Worm (Caenorhabditis elegans) whole organism, L3 larva: ENCODE measurements around the gene K11D12.13.

Source experiments
- R02D3.7 ChIP-seq: fragments of 150-350 bp; optimal IDR thresholded peaks from 2 replicates; lab custom pipeline; 2014; ENCODE audit warnings: missing biosample characterization, missing genetic modification characterization
- ZK546.5 ChIP-seq: sonication (generic microtip); optimal IDR thresholded peaks from 2 replicates; lab custom pipeline; 2017; ENCODE audit warnings: missing biosample characterization, missing genetic modification characterization
- ama-1 ChIP-seq: fragments of 150-350 bp; optimal IDR thresholded peaks from 2 replicates; lab custom pipeline; 2018
- ceh-16 ChIP-seq: sonication (generic microtip); optimal IDR thresholded peaks from 2 replicates; lab custom pipeline; 2017; ENCODE audit warnings: missing biosample characterization, missing genetic modification characterization
- ceh-28 ChIP-seq: fragments of 150-350 bp; optimal IDR thresholded peaks from 2 replicates; lab custom pipeline; 2014; ENCODE audit warnings: missing biosample characterization, missing genetic modification reagents, missing genetic modification characterization
- ceh-82 ChIP-seq: fragments of 150-350 bp; optimal IDR thresholded peaks from 2 replicates; lab custom pipeline; 2014; ENCODE audit warnings: missing biosample characterization, missing genetic modification characterization
- egl-27 ChIP-seq: sonication (generic microtip); optimal IDR thresholded peaks from 4 replicates; lab custom pipeline; 2017; ENCODE audit warnings: missing biosample characterization, missing genetic modification reagents, missing genetic modification characterization
- egl-5 ChIP-seq: fragments of 150-350 bp; optimal IDR thresholded peaks from 2 replicates; lab custom pipeline; 2017; ENCODE audit warnings: missing biosample characterization, missing genetic modification reagents, missing genetic modification characterization, inconsistent platforms
- elt-1 ChIP-seq: fragments of 150-350 bp; optimal IDR thresholded peaks from 2 replicates; lab custom pipeline; 2014; ENCODE audit warnings: missing biosample characterization, missing genetic modification characterization
- elt-2 ChIP-seq: sonication (generic microtip); optimal IDR thresholded peaks from 2 replicates; lab custom pipeline; 2016; ENCODE audit warnings: missing genetic modification reagents, mild to moderate bottlenecking, missing genetic modification characterization, missing compliant biosample characterization
- elt-3 ChIP-seq, 3 experiments: fragments of 150-350 bp in 1 of 3; sonication (generic microtip) in 2 of 3; optimal IDR thresholded peaks; 2 replicates in 2 of 3; 4 replicates in 1 of 3; lab custom pipeline; 2014 to 2017; ENCODE audit warnings: missing biosample characterization in 3 of 3, missing genetic modification characterization in 3 of 3
- eor-1 ChIP-seq, 2 experiments: fragments of 150-350 bp; optimal IDR thresholded peaks; 2 replicates each; lab custom pipeline; 2014 to 2018; ENCODE audit warnings: missing biosample characterization in 2 of 2, missing genetic modification characterization in 2 of 2
- fos-1 ChIP-seq: fragments of 150-350 bp; optimal IDR thresholded peaks from 2 replicates; lab custom pipeline; 2014; ENCODE audit warnings: missing biosample characterization, missing genetic modification characterization
- hmg-11 ChIP-seq: sonication (generic microtip); optimal IDR thresholded peaks from 2 replicates; lab custom pipeline; 2016; ENCODE audit warnings: missing genetic modification characterization, missing compliant biosample characterization
- lin-15B ChIP-seq: fragments of 150-350 bp; optimal IDR thresholded peaks from 2 replicates; lab custom pipeline; 2014; ENCODE audit warnings: missing biosample characterization, missing genetic modification characterization
- mdl-1 ChIP-seq: fragments of 150-350 bp; optimal IDR thresholded peaks from 2 replicates; lab custom pipeline; 2014; ENCODE audit warnings: missing biosample characterization, missing genetic modification characterization
- nfya-1 ChIP-seq: sonication (generic microtip); optimal IDR thresholded peaks from 2 replicates; lab custom pipeline; 2017; ENCODE audit warnings: missing genetic modification characterization, mild to moderate bottlenecking, missing compliant biosample characterization, antibody characterized with exemption, moderate library complexity; ENCODE audit not compliant: insufficient read depth
- nhr-11 ChIP-seq: fragments of 150-350 bp; optimal IDR thresholded peaks from 2 replicates; lab custom pipeline; 2014; ENCODE audit warnings: missing biosample characterization, missing genetic modification characterization
- nhr-12 ChIP-seq: fragments of 150-350 bp; optimal IDR thresholded peaks from 2 replicates; lab custom pipeline; 2014; ENCODE audit warnings: missing biosample characterization, missing genetic modification characterization
- nhr-23 ChIP-seq: fragments of 150-350 bp; optimal IDR thresholded peaks from 2 replicates; lab custom pipeline; 2014; ENCODE audit warnings: missing biosample characterization, missing genetic modification reagents, missing genetic modification characterization
- nhr-237 ChIP-seq: fragments of 150-350 bp; optimal IDR thresholded peaks from 2 replicates; lab custom pipeline; 2014; ENCODE audit warnings: missing biosample characterization, missing genetic modification characterization
- nhr-25 ChIP-seq: sonication (generic microtip); optimal IDR thresholded peaks from 2 replicates; lab custom pipeline; 2017; ENCODE audit warnings: missing biosample characterization, missing genetic modification characterization
- nhr-28 ChIP-seq: fragments of 150-350 bp; optimal IDR thresholded peaks from 2 replicates; lab custom pipeline; 2014; ENCODE audit warnings: missing biosample characterization, missing genetic modification characterization
- nhr-43 ChIP-seq: sonication (generic microtip); optimal IDR thresholded peaks from 2 replicates; lab custom pipeline; 2016; ENCODE audit warnings: mild to moderate bottlenecking, missing genetic modification characterization, missing compliant biosample characterization; ENCODE audit not compliant: poor library complexity, severe bottlenecking
- nhr-67 ChIP-seq: fragments of 150-350 bp; optimal IDR thresholded peaks from 2 replicates; lab custom pipeline; 2014; ENCODE audit warnings: missing biosample characterization, missing genetic modification characterization
- nhr-76 ChIP-seq: fragments of 150-350 bp; sonication (generic microtip); optimal IDR thresholded peaks from 5 replicates; lab custom pipeline; 2014; ENCODE audit warnings: missing biosample characterization, missing genetic modification characterization
- nhr-77 ChIP-seq: fragments of 150-350 bp; optimal IDR thresholded peaks from 2 replicates; lab custom pipeline; 2014; ENCODE audit warnings: missing biosample characterization, missing genetic modification characterization
- pha-4 ChIP-seq: fragments of 150-350 bp; optimal IDR thresholded peaks from 2 replicates; lab custom pipeline; 2014; ENCODE audit warnings: missing biosample characterization, missing genetic modification reagents, missing genetic modification characterization
- pqm-1 ChIP-seq: fragments of 150-350 bp; optimal IDR thresholded peaks from 2 replicates; lab custom pipeline; 2017; ENCODE audit warnings: missing biosample characterization, missing genetic modification characterization, inconsistent platforms
- sea-2 ChIP-seq: fragments of 150-350 bp; sonication (generic microtip); optimal IDR thresholded peaks from 4 replicates; lab custom pipeline; 2014; ENCODE audit warnings: missing biosample characterization, missing genetic modification reagents, missing genetic modification characterization
- skn-1 ChIP-seq: fragments of 150-350 bp; optimal IDR thresholded peaks from 2 replicates; lab custom pipeline; 2014; ENCODE audit warnings: missing biosample characterization, missing genetic modification characterization
- snpc-4 ChIP-seq: fragments of 150-350 bp; optimal IDR thresholded peaks from 2 replicates; lab custom pipeline; 2014; ENCODE audit warnings: missing biosample characterization, missing genetic modification characterization
- tbx-2 ChIP-seq: sonication (generic microtip); optimal IDR thresholded peaks from 2 replicates; lab custom pipeline; 2016; ENCODE audit warnings: mild to moderate bottlenecking, missing genetic modification characterization, missing compliant biosample characterization
- unc-62 ChIP-seq: fragments of 150-350 bp; sonication (generic microtip); optimal IDR thresholded peaks from 4 replicates; lab custom pipeline; 2014; ENCODE audit warnings: missing biosample characterization, missing genetic modification reagents, missing genetic modification characterization
- zag-1 ChIP-seq: fragments of 150-350 bp; optimal IDR thresholded peaks from 2 replicates; lab custom pipeline; 2014; ENCODE audit warnings: missing biosample characterization, missing genetic modification characterization
- ztf-4 ChIP-seq: fragments of 150-350 bp; optimal IDR thresholded peaks from 2 replicates; lab custom pipeline; 2014; ENCODE audit warnings: missing biosample characterization, missing genetic modification characterization

The K11D12.13 gene

DNA sequence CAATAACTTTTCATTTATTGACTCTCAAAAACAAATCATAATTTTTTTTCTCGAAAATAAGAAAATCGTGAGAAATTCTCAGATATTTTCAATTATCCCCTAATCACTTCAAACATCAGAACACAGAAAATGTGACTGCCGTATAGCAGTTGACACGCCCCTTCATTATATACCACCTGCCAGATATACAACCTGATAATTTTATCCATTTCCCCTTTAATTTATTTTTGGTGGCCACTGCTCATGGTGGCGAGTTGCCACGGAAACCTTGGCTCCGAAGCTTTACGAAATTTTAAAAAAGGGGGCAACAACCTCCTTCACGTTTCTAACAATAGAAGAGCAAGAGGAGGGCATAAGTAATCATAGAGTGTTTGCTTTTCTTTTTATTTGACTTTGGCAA lies 16.5 kb upstream of the K11D12.13 start:
- no peak for TF ChIP-seq nhr-77 (tag; lab: Kevin White, UChicago)
- no peak for TF ChIP-seq nhr-23 (tag; lab: Kevin White, UChicago)
- TF ChIP-seq nfya-1 (tag; lab: Kevin White, UChicago) = no peak

DNA sequence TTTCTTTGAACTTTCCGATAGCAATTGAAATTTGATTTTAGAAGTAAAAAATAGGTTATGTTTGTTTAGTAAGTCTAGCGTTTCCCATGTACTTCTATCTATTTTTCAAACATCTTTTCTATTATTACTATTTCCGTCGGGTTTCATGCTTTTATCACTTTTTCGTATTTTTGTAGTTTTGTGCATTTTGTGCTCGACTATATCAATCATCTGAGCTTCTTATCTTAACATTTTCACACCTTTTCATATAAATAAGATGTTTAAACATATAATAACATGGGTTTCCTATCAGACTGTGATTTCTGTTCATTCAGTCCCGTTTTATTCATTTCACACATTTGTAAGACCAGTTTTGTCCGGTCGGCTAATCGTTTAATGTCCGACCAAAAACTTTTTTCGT lies 15.1 kb upstream of the K11D12.13 start:
- TF ChIP-seq pqm-1 (tag; lab: Kevin White, UChicago) (peak; percentile 85), nhr-43 (tag; lab: Kevin White, UChicago) (no peak), unc-62 (GFP tag; lab: Kevin White, UChicago) (no peak), nfya-1 (tag; lab: Kevin White, UChicago) (no peak), sea-2 (GFP tag; lab: Kevin White, UChicago) (no peak), eor-1 (tag; optimal IDR thresholded peaks at IDR 0.05; lab: Kevin White, UChicago) (no peak), elt-2 (peak; percentile 86), nhr-23 (tag; lab: Kevin White, UChicago) (no peak), ama-1 (lab: Kevin White, UChicago) (no peak), hmg-11 (tag; lab: Kevin White, UChicago) (no peak), lin-15B (no peak)

DNA sequence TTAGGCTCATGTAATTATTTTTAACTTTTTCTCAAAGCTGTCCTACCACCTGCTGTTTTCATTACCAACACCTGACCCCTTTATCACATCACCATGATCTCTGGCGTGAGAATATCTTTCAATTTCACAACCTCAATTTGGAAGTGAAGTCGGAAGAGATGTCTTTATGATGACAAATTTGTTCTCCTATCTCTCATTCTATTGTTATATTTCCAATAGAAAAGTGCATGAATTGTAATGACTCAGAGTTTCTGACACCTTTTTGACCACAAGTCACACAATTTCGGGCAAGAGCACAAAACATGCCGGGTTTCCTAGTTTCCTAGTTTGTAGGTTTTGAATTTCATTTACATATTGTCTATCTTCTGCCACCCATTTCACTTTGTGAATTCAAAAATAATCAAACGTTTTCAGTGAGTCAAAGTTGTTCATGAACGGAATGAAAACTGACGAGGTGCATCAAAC lies 14.4 kb upstream of the K11D12.13 start, which contains the start of gene srr-4:
srr-4 (plus strand) TSS at position 415 of the 465 bp plus-strand sequence.
- TF ChIP-seq eor-1 (tag; optimal IDR thresholded peaks at IDR 0.05; lab: Kevin White, UChicago) (no peak), pqm-1 (tag; lab: Kevin White, UChicago) (peak; percentile 28), elt-2 (no peak), elt-1 (tag; lab: Kevin White, UChicago) (no peak), nhr-237 (tag; lab: Kevin White, UChicago) (no peak), R02D3.7 (tag; lab: Kevin White, UChicago) (no peak), nhr-23 (tag; lab: Kevin White, UChicago) (no peak)

DNA sequence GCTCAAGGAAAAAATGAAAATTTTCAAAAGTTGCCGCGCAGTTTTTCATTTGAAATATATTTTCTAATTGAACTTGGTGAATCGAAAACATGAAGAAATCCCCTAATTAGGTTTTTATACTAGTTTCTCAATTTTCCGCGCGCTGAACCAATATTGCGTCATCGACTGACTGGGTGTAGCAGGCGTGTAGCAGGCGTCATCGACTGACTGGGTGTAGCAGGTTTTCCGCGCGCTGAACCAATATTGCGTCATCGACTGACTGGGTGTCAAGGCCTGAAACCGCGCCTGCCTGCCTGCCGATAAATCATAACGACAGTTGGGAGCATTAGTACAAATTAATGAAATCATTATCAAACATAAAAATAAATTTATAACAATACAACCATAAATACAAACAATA lies 9.8 kb upstream of the K11D12.13 start:
- TF ChIP-seq elt-2 (peak; percentile 2), egl-5 (tag; lab: Kevin White, UChicago) (no peak)

DNA sequence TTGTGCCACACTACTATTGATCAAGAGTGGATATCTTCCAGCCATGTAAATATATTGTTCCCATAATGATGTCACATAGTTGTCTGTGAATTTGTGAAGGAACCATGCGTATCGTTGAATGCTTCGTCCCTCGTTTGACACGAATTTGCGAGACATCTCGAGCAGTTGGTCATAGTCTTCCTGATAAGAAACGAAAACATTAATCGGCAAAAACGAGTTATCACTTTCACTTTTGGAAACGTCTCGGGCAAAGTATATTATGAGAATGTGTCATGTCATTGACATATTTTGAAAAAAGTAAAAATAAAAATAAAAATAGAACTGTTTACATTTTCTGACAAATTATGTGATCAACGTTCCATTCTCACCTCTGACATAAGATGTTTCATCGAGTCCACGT lies 6.8 kb upstream of the K11D12.13 start:
- no peak for TF ChIP-seq zag-1 (tag; lab: Kevin White, UChicago)
- TF ChIP-seq nhr-28 = no peak
- no peak for TF ChIP-seq ZK546.5 (tag; lab: Kevin White, UChicago)
- TF ChIP-seq lin-15B = no peak
- peak; percentile 90 for TF ChIP-seq elt-2
- TF ChIP-seq tbx-2 (tag; lab: Kevin White, UChicago) = no peak
- no peak for TF ChIP-seq hmg-11 (tag; lab: Kevin White, UChicago)
- no peak for TF ChIP-seq nfya-1 (tag; lab: Kevin White, UChicago)
- peak; percentile 13 for TF ChIP-seq nhr-43 (tag; lab: Kevin White, UChicago)
- TF ChIP-seq pqm-1 (tag; lab: Kevin White, UChicago) = peak; percentile 58
- no peak for TF ChIP-seq nhr-25 (tag; lab: Kevin White, UChicago)
- TF ChIP-seq elt-1 (tag; lab: Kevin White, UChicago) = no peak

DNA sequence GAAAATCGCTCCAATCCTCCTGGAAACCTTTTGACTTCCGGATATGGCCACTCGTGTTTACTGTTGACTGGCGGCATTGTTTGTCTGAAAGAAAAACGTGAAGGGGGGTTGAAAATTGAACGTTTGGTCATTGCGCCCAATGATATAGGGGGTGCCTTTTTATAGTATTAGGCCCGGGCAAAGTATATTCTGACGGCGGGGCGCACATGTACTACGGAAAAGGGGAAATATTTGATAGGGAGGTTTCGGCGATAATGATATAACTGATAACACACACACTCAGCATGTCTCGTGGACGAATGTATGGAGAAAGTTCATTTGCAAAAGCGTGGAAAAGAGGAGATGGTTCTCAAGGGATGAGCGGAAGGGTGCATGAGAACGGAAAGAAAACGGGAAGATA lies 5.6 kb upstream of the K11D12.13 start, which contains the start of gene cpt-4:
cpt-4 (minus strand) TSS at position 84 of the 400 bp plus-strand sequence.
- TF ChIP-seq nhr-43 (tag; lab: Kevin White, UChicago) = no peak
- peak; percentile 95 for TF ChIP-seq elt-2
- peak; percentile 5 for TF ChIP-seq mdl-1 (tag; lab: Kevin White, UChicago)
- no peak for TF ChIP-seq ztf-4 (tag; lab: Kevin White, UChicago)
- peak; percentile 83 for TF ChIP-seq pqm-1 (tag; lab: Kevin White, UChicago)
- no peak for TF ChIP-seq zag-1 (tag; lab: Kevin White, UChicago)

DNA sequence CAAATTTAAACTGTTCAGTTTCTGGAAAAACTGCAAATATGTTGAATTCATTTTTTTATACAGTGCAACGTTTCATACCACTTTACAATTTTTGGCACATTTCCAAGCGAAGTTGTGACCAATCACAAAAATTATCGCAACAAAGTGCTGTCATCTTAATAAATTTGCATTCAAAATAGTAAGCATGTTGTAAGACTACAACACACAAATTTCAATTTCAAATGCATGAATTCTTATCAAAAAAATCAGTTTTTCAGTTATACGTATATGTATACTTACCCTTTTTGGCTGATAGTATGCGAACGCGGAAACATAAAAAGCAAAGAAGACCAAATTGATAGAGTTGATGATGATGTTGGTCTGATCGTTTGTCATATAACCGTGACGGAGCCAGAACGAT lies 3.0 kb upstream of the K11D12.13 start:
- TF ChIP-seq ama-1 (lab: Kevin White, UChicago) = no peak
- no peak for TF ChIP-seq egl-5 (tag; lab: Kevin White, UChicago)
- no peak for TF ChIP-seq nhr-76 (tag; lab: Kevin White, UChicago)
- TF ChIP-seq elt-2 = peak; percentile 88
- TF ChIP-seq nhr-28 = no peak
- peak; percentile 28 for TF ChIP-seq pha-4
- no peak for TF ChIP-seq egl-27 (tag; lab: Kevin White, UChicago)
- TF ChIP-seq zag-1 (tag; lab: Kevin White, UChicago) = no peak
- TF ChIP-seq nhr-11 = no peak
- TF ChIP-seq nhr-67 = no peak
- no peak for TF ChIP-seq nhr-23 (tag; lab: Kevin White, UChicago)
- no peak for TF ChIP-seq nhr-12 (tag; lab: Kevin White, UChicago)
- no peak for TF ChIP-seq hmg-11 (tag; lab: Kevin White, UChicago)
- no peak for TF ChIP-seq nhr-77 (tag; lab: Kevin White, UChicago)
- no peak for TF ChIP-seq snpc-4 (tag; lab: Kevin White, UChicago)
- TF ChIP-seq fos-1 (tag; lab: Kevin White, UChicago) = no peak
- TF ChIP-seq tbx-2 (tag; lab: Kevin White, UChicago) = no peak
- TF ChIP-seq skn-1 (tag; lab: Kevin White, UChicago) = peak; percentile 38
- no peak for TF ChIP-seq elt-3 (tag; optimal IDR thresholded peaks at IDR 0.05; lab: Kevin White, UChicago)
- TF ChIP-seq nhr-237 (tag; lab: Kevin White, UChicago) = no peak
- no peak for TF ChIP-seq ceh-16 (tag; lab: Kevin White, UChicago)
- TF ChIP-seq mdl-1 (tag; lab: Kevin White, UChicago) = no peak
- TF ChIP-seq nfya-1 (tag; lab: Kevin White, UChicago) = no peak
- no peak for TF ChIP-seq ztf-4 (tag; lab: Kevin White, UChicago)
- TF ChIP-seq pqm-1 (tag; lab: Kevin White, UChicago) = peak; percentile 86
- no peak for TF ChIP-seq ceh-82 (tag; lab: Kevin White, UChicago)
- TF ChIP-seq ceh-28 (tag; lab: Kevin White, UChicago) = no peak
